Worm (Caenorhabditis elegans) whole organism, L4/young adult: ENCODE results near the gene rnp-9.

Source experiments
- W03F9.2 ChIP-seq: fragments of 150-350 bp; optimal IDR thresholded peaks from 2 replicates; lab custom pipeline; 2014; ENCODE audit warnings: missing biosample characterization, missing genetic modification characterization
- dao-5 ChIP-seq: sonication (generic microtip); optimal IDR thresholded peaks from 2 replicates; lab custom pipeline; 2016; ENCODE audit warnings: missing genotype, missing genetic modification characterization, moderate library complexity, missing compliant biosample characterization
- him-1 ChIP-seq: sonication (generic microtip); optimal IDR thresholded peaks from 2 replicates; lab custom pipeline; 2016; ENCODE audit warnings: missing genotype, missing genetic modification reagents, missing genetic modification characterization, missing compliant biosample characterization

rnp-9 gene

DNA sequence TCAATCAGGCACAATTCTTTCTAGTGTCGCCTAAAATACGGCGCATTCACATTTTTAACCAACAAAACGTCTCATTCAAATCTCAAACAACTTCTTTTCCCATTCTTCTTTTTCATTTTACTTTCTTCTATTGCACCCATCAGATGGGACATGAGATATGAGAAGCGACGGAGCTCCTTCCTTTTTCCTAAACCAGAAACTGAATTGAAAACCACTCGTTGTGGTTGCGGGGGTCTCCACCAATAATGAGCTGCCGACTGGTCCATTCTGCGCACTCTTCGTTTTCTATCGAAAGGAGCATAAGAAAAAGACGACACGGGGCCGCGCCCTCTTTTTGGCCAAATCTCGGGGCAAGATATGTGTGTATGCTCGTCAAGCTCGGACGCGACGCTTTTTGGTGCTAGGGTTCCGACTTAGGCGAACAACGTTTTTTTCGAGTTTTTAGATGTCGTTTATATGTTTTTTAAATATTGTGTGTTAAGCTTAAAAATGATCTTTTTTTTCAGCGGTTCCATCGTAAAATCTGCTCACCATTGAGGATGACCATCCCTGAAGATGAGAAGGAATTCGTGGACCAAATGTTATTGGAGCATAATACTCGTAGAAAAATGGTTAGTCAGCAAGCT lies 12.7 kb upstream of the rnp-9 start, which contains the start of gene F09B9.5:
Gene F09B9.5, plus strand, starts transcription at position 501 of the 626 bp plus-strand sequence.
- no peak for TF ChIP-seq W03F9.2 (tag; lab: Kevin White, UChicago)
- peak; percentile 10 for TF ChIP-seq him-1 (tag; lab: Kevin White, UChicago)

DNA sequence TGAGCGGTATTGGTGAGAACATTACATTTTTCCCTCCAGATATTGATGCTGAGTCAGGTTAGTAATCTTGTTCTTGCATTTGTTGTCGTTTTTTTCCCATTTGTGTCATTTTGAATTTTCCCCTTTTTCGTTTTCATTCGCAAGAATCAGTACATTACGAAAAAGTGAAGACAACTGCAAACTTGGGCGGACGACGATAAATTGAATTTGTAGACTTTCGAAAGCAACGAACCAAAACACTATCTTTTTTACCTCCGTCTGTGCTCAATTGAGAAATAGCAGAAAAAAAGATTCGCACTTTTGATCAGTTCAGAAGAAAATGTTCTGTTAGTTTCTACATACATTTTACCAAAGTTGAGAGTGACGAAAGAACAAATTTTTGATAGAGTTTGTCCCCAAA lies 12.0 kb upstream of the rnp-9 start:
- TF ChIP-seq W03F9.2 (tag; lab: Kevin White, UChicago): no peak
- TF ChIP-seq dao-5 (tag; lab: Kevin White, UChicago): no peak
- no peak for TF ChIP-seq him-1 (tag; lab: Kevin White, UChicago)

ce11 chrX:10158716-10159115 lies 8.4 kb upstream of the rnp-9 start, which contains the start of gene erd-2.1:
Gene erd-2.1, minus strand, starts transcription at chrX:10158829.
- TF ChIP-seq dao-5 (tag; lab: Kevin White, UChicago): no peak
- TF ChIP-seq him-1 (tag; lab: Kevin White, UChicago): peak; percentile 69

DNA sequence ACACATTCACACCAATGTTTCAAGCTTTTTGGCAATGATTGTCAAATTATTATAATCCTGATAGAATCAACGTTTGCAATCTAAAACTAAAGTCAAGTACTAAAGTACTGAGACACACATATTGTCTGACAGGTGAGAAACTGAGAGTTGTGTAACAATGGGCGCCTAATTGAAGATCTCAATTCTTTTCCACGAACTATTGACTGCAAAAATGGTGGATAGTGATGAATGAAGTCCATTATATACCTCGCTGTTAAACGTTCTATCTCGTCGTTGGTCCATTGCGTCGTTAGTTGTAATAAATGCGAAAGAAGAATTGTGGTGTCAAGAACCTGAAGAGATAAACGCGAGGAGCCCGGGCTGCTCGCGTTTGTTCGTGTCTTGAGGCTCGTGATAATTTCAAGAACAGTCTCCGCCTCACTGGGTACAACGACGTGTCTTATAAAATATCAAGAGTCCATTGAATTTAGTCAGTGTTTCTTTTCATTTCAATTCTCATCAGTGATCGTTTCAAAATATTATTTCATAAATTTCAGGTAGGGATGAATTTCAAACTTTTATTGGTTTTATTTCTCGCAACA lies 6.9 kb upstream of the rnp-9 start, which contains the start of gene F09B9.4:
Gene F09B9.4, plus strand, starts transcription at position 531 of the 581 bp plus-strand sequence.
- no peak for TF ChIP-seq dao-5 (tag; lab: Kevin White, UChicago)
- no peak for TF ChIP-seq him-1 (tag; lab: Kevin White, UChicago)
- TF ChIP-seq W03F9.2 (tag; lab: Kevin White, UChicago): no peak

DNA sequence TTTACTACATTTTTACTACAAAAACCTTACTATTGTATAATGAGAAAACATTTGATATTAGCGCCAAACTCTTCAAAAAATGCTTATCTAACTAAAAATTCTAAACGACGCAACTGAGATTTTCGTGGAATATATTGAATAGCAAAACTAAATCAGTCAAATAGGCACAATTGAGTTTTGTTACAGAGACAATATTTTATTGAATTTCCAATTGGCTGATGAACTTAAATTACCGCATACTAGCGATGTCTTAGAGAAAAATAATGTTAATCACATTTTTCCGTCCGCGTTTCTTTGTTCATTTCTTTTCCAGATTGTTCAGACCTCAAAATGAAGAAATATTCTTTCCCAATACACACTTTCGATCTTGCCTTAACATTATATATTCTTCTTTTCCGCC lies 4.6 kb upstream of the rnp-9 start:
- no peak for TF ChIP-seq dao-5 (tag; lab: Kevin White, UChicago)
- TF ChIP-seq him-1 (tag; lab: Kevin White, UChicago): no peak
- TF ChIP-seq W03F9.2 (tag; lab: Kevin White, UChicago): no peak

DNA sequence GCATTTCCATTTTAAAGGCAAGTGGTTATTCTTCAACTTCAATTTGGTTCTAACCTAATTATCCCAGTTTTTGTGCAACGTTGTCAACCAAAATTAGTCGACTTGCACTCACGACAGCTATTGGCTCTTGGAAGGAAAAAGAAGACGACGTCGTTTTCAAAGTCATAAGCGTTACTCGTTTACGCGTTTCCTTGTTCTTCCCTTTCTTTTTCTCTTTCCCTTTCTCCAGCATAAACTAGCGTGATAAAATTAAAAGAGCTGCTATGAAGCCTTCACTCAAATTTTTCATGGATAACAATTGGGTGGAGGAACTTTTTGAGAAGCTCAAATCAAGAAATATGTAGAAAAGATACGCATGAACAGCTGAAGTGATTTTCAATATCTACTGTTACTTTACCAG lies 3.9 kb upstream of the rnp-9 start:
- no peak for TF ChIP-seq him-1 (tag; lab: Kevin White, UChicago)
- no peak for TF ChIP-seq dao-5 (tag; lab: Kevin White, UChicago)
- no peak for TF ChIP-seq W03F9.2 (tag; lab: Kevin White, UChicago)

- TF ChIP-seq W03F9.2 (tag; lab: Kevin White, UChicago): no peak
- TF ChIP-seq dao-5 (tag; lab: Kevin White, UChicago): no peak
- TF ChIP-seq him-1 (tag; lab: Kevin White, UChicago): no peak
Measured at ce11 chrX:10168534-10168933, 1.4 kb downstream of the rnp-9 start.

DNA sequence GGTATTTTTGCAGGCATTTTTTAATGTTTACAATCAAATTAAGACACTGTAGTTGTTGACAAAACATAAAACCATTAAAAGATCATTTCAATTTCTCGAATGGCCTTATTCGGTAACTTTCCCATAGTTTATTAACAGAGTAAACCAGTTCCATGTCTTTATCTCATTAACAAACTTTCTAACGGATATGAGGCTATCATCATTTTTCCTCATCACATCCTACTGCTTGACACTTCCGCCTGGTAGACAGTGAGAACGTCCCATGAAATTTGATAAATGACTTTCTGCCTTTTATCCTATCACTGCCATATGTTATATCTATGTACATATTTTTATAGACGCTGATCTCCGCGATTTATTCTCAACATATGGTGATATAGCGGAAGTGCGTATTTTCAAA lies 3.5 kb downstream of the rnp-9 start:
- no peak for TF ChIP-seq him-1 (tag; lab: Kevin White, UChicago)
- TF ChIP-seq W03F9.2 (tag; lab: Kevin White, UChicago): no peak
- no peak for TF ChIP-seq dao-5 (tag; lab: Kevin White, UChicago)

- TF ChIP-seq W03F9.2 (tag; lab: Kevin White, UChicago) (no peak), dao-5 (tag; lab: Kevin White, UChicago) (no peak), him-1 (tag; lab: Kevin White, UChicago) (no peak)
Measured at ce11 chrX:10172004-10172584, 5.0 kb downstream of the rnp-9 start, which contains the start of gene C07A4.2. Gene C07A4.2, plus strand, starts transcription at chrX:10172198.

- TF ChIP-seq dao-5 (tag; lab: Kevin White, UChicago) (no peak), W03F9.2 (tag; lab: Kevin White, UChicago) (no peak), him-1 (tag; lab: Kevin White, UChicago) (no peak)
Measured at ce11 chrX:10174683-10175082, 7.6 kb downstream of the rnp-9 start, which contains the start of gene C07A4.3. Gene C07A4.3, plus strand, starts transcription at chrX:10174983.

DNA sequence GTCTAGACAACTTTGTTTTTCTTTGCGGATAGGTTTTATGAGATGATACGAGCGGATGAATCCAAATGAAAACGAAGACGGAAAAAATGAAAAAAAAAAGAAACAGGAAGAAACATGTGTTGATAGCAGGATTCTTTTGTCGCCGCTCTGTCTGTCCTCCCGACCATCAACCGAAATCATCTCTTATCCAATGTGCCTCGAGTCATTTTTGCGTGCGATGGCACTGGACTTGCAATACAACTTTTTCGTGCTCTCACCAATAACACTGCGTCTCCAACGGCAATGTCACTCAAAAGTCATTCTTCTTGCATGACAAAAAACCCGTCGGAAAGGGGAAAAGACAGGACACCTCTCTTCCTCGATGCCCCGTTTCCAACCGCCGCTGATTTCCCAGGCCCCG lies 9.2 kb downstream of the rnp-9 start, which contains the start of gene ncs-4:
Gene ncs-4, plus strand, starts transcription at position 227 of the 400 bp plus-strand sequence.
- TF ChIP-seq dao-5 (tag; lab: Kevin White, UChicago) (no peak), him-1 (tag; lab: Kevin White, UChicago) (no peak), W03F9.2 (tag; lab: Kevin White, UChicago) (no peak)

ce11 chrX:10182613-10183012 lies 15.5 kb downstream of the rnp-9 start:
- TF ChIP-seq him-1 (tag; lab: Kevin White, UChicago) (no peak), dao-5 (tag; lab: Kevin White, UChicago) (no peak), W03F9.2 (tag; lab: Kevin White, UChicago) (no peak)

DNA sequence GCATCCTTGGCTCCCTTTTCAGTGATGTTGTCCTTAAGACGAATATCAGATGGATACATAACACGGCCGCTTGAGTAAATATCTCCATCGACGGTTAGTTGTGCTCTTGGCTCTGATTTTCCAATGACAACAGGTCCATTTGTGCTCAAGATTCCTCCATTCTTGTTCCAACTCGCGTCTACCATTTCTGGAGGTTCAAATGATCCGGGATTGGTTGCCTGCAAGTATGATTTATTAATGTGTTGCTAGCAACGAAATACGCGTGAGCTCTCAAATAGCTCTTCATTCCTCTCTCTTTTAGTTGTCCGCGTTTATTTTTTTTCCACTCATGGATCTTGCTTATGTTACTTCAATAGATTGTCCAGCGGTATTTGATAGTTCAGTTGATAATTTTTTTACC lies 16.6 kb downstream of the rnp-9 start, which contains the start of gene arrd-28:
Gene arrd-28, plus strand, starts transcription at position 301 of the 400 bp plus-strand sequence.
- no peak for TF ChIP-seq W03F9.2 (tag; lab: Kevin White, UChicago)
- no peak for TF ChIP-seq him-1 (tag; lab: Kevin White, UChicago)
- no peak for TF ChIP-seq dao-5 (tag; lab: Kevin White, UChicago)
